Worm (Caenorhabditis elegans): ENCODE results near the gene B0432.7.

DNA sequence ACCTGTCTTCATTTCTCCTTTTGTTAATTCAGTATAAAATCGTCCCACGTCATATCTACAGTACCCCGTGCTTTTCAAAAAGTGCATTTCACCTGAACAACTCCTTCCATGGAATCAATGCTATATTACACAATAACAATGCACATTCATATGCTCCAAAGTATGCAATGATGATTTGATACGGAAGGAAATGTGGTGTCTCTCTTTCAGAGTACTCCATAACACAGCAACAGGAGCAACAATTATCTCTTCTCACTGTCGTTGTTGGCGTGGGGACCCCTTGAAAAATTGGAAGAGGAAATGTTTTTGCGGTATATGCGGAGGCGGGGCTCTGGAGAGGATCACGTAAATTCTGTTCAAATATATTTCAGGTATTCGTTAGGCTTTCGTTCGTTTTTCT is 16.3 kb downstream of the B0432.7 start, which contains the start of gene cat-2:
- TF ChIP-seq lin-26 (GFP tag; IDR thresholded peaks at IDR 0.05) (no peak), ztf-18 (tag; optimal IDR thresholded peaks at IDR 0.05) (no peak), F37B4.10 (GFP tag; IDR thresholded peaks at IDR 0.05) (no peak), mel-28 (tag; optimal IDR thresholded peaks at IDR 0.05; ENCODE audit: borderline replicate concordance) (no peak), snpc-4 (GFP tag; optimal IDR thresholded peaks at IDR 0.05) (no peak), snpc-4 (tag; optimal IDR thresholded peaks at IDR 0.05) (no peak), efl-1 (GFP tag; optimal IDR thresholded peaks at IDR 0.05) (no peak), C06A6.2 (GFP tag; conservative IDR thresholded peaks at IDR 0.05) (no peak), cebp-1 (GFP tag; IDR thresholded peaks at IDR 0.05) (no peak), cebp-1 (tag; optimal IDR thresholded peaks at IDR 0.05) (no peak), akir-1 (GFP tag; optimal IDR thresholded peaks at IDR 0.05) (no peak), let-526 (GFP tag; IDR thresholded peaks at IDR 0.05) (no peak), unc-62 (GFP tag; optimal IDR thresholded peaks at IDR 0.05) (no peak), F39B2.1 (GFP tag; IDR thresholded peaks at IDR 0.05) (no peak), F23B12.7 (tag; optimal IDR thresholded peaks at IDR 0.05; ENCODE audit: insufficient read depth) (no peak), hmg-1.2 (GFP tag; IDR thresholded peaks at IDR 0.05) (no peak)
